Worm (Caenorhabditis elegans): ENCODE data around the gene ugt-63.
A peak's percentile ranks its signal among the peaks of the same experiment; 100 is the strongest.

ugt-63 gene

DNA sequence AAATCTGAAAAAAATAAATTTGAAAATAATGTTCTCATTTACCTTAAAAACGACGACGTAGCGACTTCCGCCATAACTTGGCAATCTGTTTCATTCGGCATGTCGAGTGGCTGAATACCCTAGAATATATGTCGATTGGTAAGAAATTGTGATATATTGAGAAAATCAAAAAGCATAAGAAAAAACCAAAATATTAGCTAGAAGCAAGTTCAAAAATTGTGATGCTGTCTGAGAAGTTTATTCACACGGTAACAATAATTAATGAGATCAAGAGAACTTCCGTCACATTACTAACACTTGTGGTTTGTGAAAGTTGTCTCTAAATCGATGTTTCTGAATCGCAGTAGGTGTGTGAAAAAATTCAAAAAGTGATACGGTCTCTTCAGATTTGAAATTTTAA, 8.6 kb downstream of the ugt-63 start, which contains the start of gene srab-1:
Gene srab-1 (minus strand): TSS at position 101 of the 400 bp plus-strand sequence.
- TF ChIP-seq nhr-41 (GFP tag; IDR thresholded peaks at IDR 0.05) (no peak), spr-3 (GFP tag; optimal IDR thresholded peaks at IDR 0.05) (no peak), lin-29 (GFP tag; IDR thresholded peaks at IDR 0.05) (no peak), nhr-10 (tag; optimal IDR thresholded peaks at IDR 0.05) (no peak), nhr-76 (tag; optimal IDR thresholded peaks at IDR 0.05) (no peak), nhr-11 (tag; optimal IDR thresholded peaks at IDR 0.05) (no peak), F49E8.2 (tag; optimal IDR thresholded peaks at IDR 0.05; ENCODE audit: borderline replicate concordance) (no peak), zfp-3 (GFP tag; conservative IDR thresholded peaks at IDR 0.05) (no peak), hlh-11 (tag; optimal IDR thresholded peaks at IDR 0.05) (no peak), Y48G9A.11 (GFP tag; IDR thresholded peaks at IDR 0.05) (no peak), zip-2 (tag; optimal IDR thresholded peaks at IDR 0.05) (no peak), set-16 (GFP tag; IDR thresholded peaks at IDR 0.05) (no peak)

DNA sequence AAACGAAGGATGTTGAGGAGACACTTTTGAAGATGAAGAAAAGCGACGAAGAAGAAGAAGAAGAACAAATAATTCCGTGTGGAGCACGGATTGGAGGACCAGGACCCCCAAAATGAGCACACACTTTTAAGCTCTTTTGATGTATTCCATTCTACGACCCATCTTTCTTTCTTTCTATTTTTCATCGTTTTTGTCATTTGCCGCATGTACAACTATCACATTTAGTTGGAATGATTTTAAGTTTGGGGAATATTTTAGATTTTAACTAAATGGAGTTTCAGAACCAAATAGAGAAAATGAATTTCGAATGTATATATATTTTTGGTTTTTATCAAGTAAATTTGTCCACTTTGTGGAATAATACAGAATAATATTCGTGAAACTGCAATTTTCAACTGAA, 11.6 kb downstream of the ugt-63 start, which contains the start of gene unc-46:
Gene unc-46 (minus strand): TSS at position 101 of the 400 bp plus-strand sequence.
- no peak for TF ChIP-seq zfp-2 (tag; optimal IDR thresholded peaks at IDR 0.05)
- TF ChIP-seq mxl-2 (GFP tag; conservative IDR thresholded peaks at IDR 0.05), result no peak
- TF ChIP-seq T20F7.1 (GFP tag; optimal IDR thresholded peaks at IDR 0.05), result no peak
- no peak for TF ChIP-seq madf-9 (GFP tag; conservative IDR thresholded peaks at IDR 0.05)
- peak in 1 of 2 experiments; percentile 61 for TF ChIP-seq unc-62 (GFP tag; optimal IDR thresholded peaks at IDR 0.05 in 1 of 2)
- TF ChIP-seq unc-62 (tag; optimal IDR thresholded peaks at IDR 0.05), result no peak
- TF ChIP-seq ZK546.5 (tag; optimal IDR thresholded peaks at IDR 0.05), result no peak
- no peak for TF ChIP-seq zip-11 (GFP tag; IDR thresholded peaks at IDR 0.05)
- no peak for TF ChIP-seq ztf-7 (tag; optimal IDR thresholded peaks at IDR 0.05)

DNA sequence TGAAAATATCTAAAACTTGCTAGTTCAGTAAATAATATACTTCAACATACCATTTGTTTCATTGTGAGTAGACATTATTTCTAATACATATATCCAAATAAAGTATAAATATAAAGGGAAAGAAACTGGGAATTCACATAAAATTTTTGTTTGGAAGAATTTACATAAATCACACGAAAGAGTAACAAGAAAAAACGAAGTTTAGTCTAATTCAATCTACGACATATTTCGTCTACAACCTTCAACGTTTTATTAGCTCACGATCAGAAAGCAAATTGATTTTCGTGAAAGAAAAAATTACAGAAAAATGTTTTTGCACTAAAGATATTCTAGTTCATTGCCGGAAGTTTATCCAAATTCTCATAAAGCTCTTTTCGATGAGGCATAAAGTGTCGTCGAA, 13.5 kb downstream of the ugt-63 start, which contains the start of gene C04F5.2:
Gene C04F5.2 (minus strand): TSS at position 101 of the 400 bp plus-strand sequence.
- TF ChIP-seq spr-1 (tag; optimal IDR thresholded peaks at IDR 0.05) (no peak), ctbp-1 (GFP tag; IDR thresholded peaks at IDR 0.05) (no peak), Y75B8A.6 (GFP tag; IDR thresholded peaks at IDR 0.05) (no peak), F26F4.8 (GFP tag; conservative IDR thresholded peaks at IDR 0.05) (no peak), zfp-2 (tag; optimal IDR thresholded peaks at IDR 0.05) (no peak), zip-2 (tag; optimal IDR thresholded peaks at IDR 0.05) (no peak), hmg-1.1 (GFP tag; IDR thresholded peaks at IDR 0.05) (no peak), lim-7 (GFP tag; IDR thresholded peaks at IDR 0.05) (no peak)

DNA sequence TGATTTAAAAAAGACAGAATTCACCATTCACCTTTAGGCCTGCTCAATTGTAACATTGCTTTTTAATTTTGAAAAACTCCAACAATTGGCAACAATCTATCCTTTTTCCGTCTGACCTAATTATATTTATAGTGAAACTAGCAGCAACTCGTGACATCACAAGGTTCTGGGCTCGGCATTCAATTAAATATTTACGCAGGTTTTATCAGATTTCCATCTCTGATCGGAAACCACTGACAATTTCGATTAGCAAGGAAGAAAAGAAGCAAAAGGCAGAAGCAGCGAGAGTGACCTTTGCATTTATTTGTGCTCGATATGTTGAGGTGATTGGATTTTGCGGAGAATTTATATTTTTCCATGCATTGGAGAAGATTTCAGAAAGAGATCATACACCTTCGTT, 20.2 kb downstream of the ugt-63 start:
- TF ChIP-seq daf-16 (GFP tag; optimal IDR thresholded peaks at IDR 0.05) (no peak), daf-16 (tag; optimal IDR thresholded peaks at IDR 0.05) (no peak), Y75B8A.6 (GFP tag; IDR thresholded peaks at IDR 0.05) (no peak), zfp-3 (GFP tag; conservative IDR thresholded peaks at IDR 0.05) (no peak), tra-1 (GFP tag; IDR thresholded peaks at IDR 0.05) (no peak), lir-3 (tag; optimal IDR thresholded peaks at IDR 0.05) (no peak), Y105C5A.15 (GFP tag; IDR thresholded peaks at IDR 0.05) (no peak), nhr-237 (tag; optimal IDR thresholded peaks at IDR 0.05) (no peak), zip-2 (tag; optimal IDR thresholded peaks at IDR 0.05) (no peak), nhr-11 (tag; optimal IDR thresholded peaks at IDR 0.05) (no peak)

DNA sequence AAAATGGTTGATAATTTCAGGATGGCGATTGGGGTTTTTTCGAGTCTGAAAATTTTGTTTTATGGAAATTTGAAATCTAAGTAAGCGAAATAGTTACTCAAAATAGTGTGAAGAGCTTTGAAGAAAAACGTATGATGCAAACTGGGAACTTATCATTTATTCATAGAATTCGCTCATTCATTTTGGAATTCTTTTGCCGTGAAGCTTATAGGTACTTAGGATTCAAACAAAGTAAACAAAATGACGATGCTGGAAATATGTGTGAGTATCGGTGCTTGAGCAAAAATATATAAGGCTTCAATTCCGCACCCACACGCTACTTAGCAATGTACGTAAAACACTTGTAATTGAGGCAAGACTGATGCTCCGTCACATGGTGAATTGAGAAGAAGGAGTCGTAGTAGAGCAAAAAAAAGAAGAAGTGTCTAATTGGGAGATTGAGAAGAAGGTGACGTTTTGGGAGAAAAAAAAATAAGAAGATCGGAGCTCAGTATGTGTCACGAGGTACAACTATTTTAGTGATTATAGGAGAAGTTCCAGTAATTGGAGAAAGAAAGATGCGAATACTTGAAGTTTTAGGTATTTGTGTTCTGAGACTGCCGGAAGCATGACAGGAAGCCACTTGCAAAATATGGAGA, 21.0 kb downstream of the ugt-63 start, which contains the start of gene glb-32:
Gene glb-32 (minus strand): TSS at position 51 of the 638 bp plus-strand sequence.
- TF ChIP-seq unc-62 (GFP tag; optimal IDR thresholded peaks at IDR 0.05 in 1 of 2) (peak in 1 of 2 experiments; percentile 68), unc-62 (tag; optimal IDR thresholded peaks at IDR 0.05) (no peak), cey-2 (tag; optimal IDR thresholded peaks at IDR 0.05; ENCODE audit: borderline replicate concordance, insufficient read depth) (no peak), lsy-2 (tag; optimal IDR thresholded peaks at IDR 0.05) (peak in 1 of 2 experiments; percentile 11)

Data from whole organism, L4 larva.